Fruit fly (Drosophila melanogaster) S2 (cell line): ENCODE measurements around the gene dop.

Experiments used
- CG8478 ChIP-seq: fragments of >200 bp; optimal IDR thresholded peaks from 2 replicates; lab custom pipeline; 2018
- CTCF ChIP-seq, 2 experiments: fragments of >200 bp; optimal IDR thresholded peaks; 2 replicates each; lab custom pipeline; 2018

DNA sequence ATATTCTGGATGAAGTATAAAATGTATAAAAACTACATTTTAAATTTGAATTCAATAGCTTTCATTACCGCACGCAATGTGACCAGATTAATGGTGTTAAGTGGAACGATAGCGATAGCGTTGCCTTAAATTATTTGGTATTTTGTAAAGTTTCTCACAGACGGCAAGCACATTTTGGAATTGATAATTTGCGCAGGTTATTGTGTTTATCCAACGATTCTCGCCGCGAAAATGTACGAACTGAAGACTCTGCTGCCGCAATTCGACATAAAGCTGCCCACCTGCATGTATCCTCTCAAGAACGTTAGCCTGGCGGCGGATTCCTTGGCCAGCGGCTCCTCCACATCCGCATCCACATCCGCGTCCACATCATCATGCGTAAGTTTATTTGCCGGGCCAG lies 17.7 kb downstream of the dop start, which contains the start of gene AIMP2:
- TF ChIP-seq CG8478 (lab: Kevin White, UChicago) (no peak), CTCF (optimal IDR thresholded peaks at IDR 0.05; lab: Kevin White, UChicago) (no peak)
